Fruit fly (Drosophila melanogaster): ENCODE data around the gene CG12071.

dm6 chr3R:30883403-30883802 is 2.6 kb upstream of the CG12071 start, which contains the start of gene CG15547:
- TF ChIP-seq usp (GFP tag; optimal IDR thresholded peaks at IDR 0.05): no peak
- no peak for TF ChIP-seq pan (optimal IDR thresholded peaks at IDR 0.05)
- TF ChIP-seq EcR (GFP tag; optimal IDR thresholded peaks at IDR 0.05): no peak
- TF ChIP-seq CG8478 (optimal IDR thresholded peaks at IDR 0.05): no peak
- no peak for TF ChIP-seq psq (optimal IDR thresholded peaks at IDR 0.05)
- no peak for TF ChIP-seq Dll (optimal IDR thresholded peaks at IDR 0.05)

All from whole organism.